Worm (Caenorhabditis elegans): ENCODE measurements around the gene srx-117.
"Not testable (repeated sequence)": the region's sequence is repeated elsewhere in the genome, so short reads cannot be mapped to it uniquely, and the experiment has no call there.

The srx-117 gene

DNA sequence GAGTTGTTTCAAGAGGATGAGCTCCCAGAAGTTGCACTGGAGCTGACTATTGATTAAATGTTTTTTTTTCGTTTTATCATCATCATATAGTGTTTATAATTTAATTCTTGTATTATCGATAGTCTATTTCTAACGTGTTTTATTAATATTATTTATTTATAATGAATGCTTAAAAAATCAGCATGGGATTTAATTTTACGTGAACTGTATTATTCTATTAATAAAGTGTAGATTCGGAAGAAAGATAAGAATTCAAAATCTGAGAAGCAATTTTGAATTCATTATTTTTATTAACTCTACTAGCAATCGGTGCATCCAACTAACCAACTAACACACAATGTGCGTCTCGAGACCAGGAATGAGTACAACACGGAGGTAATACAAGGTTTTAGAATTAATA lies 19.0 kb downstream of the srx-117 start, which contains the start of gene C14C11.1:
Gene C14C11.1 (plus strand): TSS at position 301 of the 400 bp plus-strand sequence.
- TF ChIP-seq nhr-129, elt-1, nhr-25 (tag; optimal IDR thresholded peaks at IDR 0.05): not testable (repeated sequence)

ce11 chrV:5666036-5666729 lies 21.9 kb downstream of the srx-117 start, which contains the start of gene C14C11.7:
Gene C14C11.7, minus strand, starts transcription at chrV:5666086.
- TF ChIP-seq fos-1 (tag; optimal IDR thresholded peaks at IDR 0.05): peak; percentile 1
- TF ChIP-seq unc-62 (GFP tag; optimal IDR thresholded peaks at IDR 0.05): no peak

ce11 chrV:5667337-5667736 lies 23.1 kb downstream of the srx-117 start:
- TF ChIP-seq gmeb-1 (tag; optimal IDR thresholded peaks at IDR 0.05): peak; percentile 3
- no peak for TF ChIP-seq nhr-10 (tag; optimal IDR thresholded peaks at IDR 0.05)
- TF ChIP-seq mbf-1 (tag; optimal IDR thresholded peaks at IDR 0.05): no peak
- TF ChIP-seq crh-2 (tag; optimal IDR thresholded peaks at IDR 0.05): peak; percentile 55
- TF ChIP-seq sma-9 (GFP tag; optimal IDR thresholded peaks at IDR 0.05): peak; percentile 69
- TF ChIP-seq sma-9 (tag; optimal IDR thresholded peaks at IDR 0.05): no peak
- no peak for TF ChIP-seq lin-11 (tag; optimal IDR thresholded peaks at IDR 0.05)
- TF ChIP-seq sma-3 (GFP tag; optimal IDR thresholded peaks at IDR 0.05): peak; percentile 65
- no peak for TF ChIP-seq ztf-11 (tag; optimal IDR thresholded peaks at IDR 0.05)
- peak; percentile 34 for TF ChIP-seq Y55F3AM.14 (GFP tag; optimal IDR thresholded peaks at IDR 0.05)
- no peak for TF ChIP-seq ama-1 (optimal IDR thresholded peaks at IDR 0.05)
- TF ChIP-seq dmd-4 (tag; optimal IDR thresholded peaks at IDR 0.05): no peak
- TF ChIP-seq elt-1 (tag; optimal IDR thresholded peaks at IDR 0.05): no peak
- peak; percentile 66 for TF ChIP-seq nhr-21 (tag; optimal IDR thresholded peaks at IDR 0.05)

DNA sequence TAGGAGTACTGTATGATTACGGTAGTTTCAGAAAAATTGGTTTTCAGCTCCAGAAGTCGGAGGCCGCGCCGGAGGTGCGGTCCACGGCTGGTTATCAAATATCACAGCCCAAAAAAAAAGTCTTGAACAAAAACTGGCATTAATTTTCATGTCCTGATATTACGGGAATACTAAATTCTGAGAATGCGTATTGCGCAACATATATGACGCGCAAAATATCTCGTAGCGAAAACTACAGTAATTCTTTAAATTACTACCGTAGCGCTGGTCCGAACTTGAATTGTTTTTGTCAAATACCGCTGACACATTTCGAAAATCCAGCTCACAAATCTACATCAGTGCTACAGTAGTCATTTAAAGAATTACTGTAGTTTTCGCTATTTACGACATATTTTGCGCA lies 24.7 kb downstream of the srx-117 start:
- TF ChIP-seq F13H6.1 (tag; optimal IDR thresholded peaks at IDR 0.05): no peak
- TF ChIP-seq lin-11 (tag; optimal IDR thresholded peaks at IDR 0.05): no peak
- no peak for TF ChIP-seq snpc-4 (tag; optimal IDR thresholded peaks at IDR 0.05)
- TF ChIP-seq unc-62 (GFP tag; optimal IDR thresholded peaks at IDR 0.05): no peak
- TF ChIP-seq lsy-2 (tag; optimal IDR thresholded peaks at IDR 0.05): no peak
- TF ChIP-seq ztf-1 (GFP tag; conservative IDR thresholded peaks at IDR 0.05): no peak
- no peak for TF ChIP-seq blmp-1 (tag; optimal IDR thresholded peaks at IDR 0.05; ENCODE audit: insufficient read depth)
- no peak for TF ChIP-seq fos-1 (tag; optimal IDR thresholded peaks at IDR 0.05)
- TF ChIP-seq ztf-11 (tag; optimal IDR thresholded peaks at IDR 0.05): no peak
- no peak for TF ChIP-seq gmeb-1 (tag; optimal IDR thresholded peaks at IDR 0.05)
- TF ChIP-seq mdl-1 (tag; optimal IDR thresholded peaks at IDR 0.05): no peak
- no peak for TF ChIP-seq sma-9 (GFP tag; optimal IDR thresholded peaks at IDR 0.05)
- no peak for TF ChIP-seq sma-9 (tag; optimal IDR thresholded peaks at IDR 0.05)
- TF ChIP-seq mab-5 (tag; optimal IDR thresholded peaks at IDR 0.05): no peak
- TF ChIP-seq nhr-129 (tag; optimal IDR thresholded peaks at IDR 0.05): no peak
- no peak for TF ChIP-seq alr-1 (tag; optimal IDR thresholded peaks at IDR 0.05)
- no peak for TF ChIP-seq R02D3.7 (tag; optimal IDR thresholded peaks at IDR 0.05)
- TF ChIP-seq nhr-237 (tag; optimal IDR thresholded peaks at IDR 0.05): no peak
- no peak for TF ChIP-seq egl-27 (tag; optimal IDR thresholded peaks at IDR 0.05)
- no peak for TF ChIP-seq ZK546.5 (tag; optimal IDR thresholded peaks at IDR 0.05)
- no peak for TF ChIP-seq unc-39 (tag; optimal IDR thresholded peaks at IDR 0.05)

ce11 chrV:5672270-5672669 lies 28.0 kb downstream of the srx-117 start:
- TF ChIP-seq nhr-25 (tag; optimal IDR thresholded peaks at IDR 0.05) (no peak), nhr-12 (tag; optimal IDR thresholded peaks at IDR 0.05) (no peak), mbf-1 (tag; optimal IDR thresholded peaks at IDR 0.05) (no peak)

DNA sequence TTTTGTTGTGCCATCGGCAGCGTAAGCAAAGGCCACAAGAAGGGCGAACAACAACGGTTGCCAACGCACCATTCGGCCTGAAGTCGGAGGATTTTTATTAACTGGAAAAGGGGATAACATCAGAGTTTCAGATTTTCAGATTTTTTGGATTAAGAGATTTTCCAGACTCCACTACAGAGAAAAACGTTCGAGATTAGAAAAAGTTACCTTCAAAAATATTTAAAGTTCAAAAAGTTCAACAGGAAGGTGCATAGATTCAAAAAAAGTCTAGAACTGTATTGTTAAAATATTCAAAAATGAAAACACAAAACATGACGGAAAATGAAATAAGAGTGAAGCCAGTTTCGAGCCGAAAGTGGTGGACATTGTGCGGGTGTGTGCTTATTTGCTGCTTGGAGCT lies 31.7 kb downstream of the srx-117 start, which contains the start of gene pqn-13:
Gene pqn-13 (minus strand): TSS at position 101 of the 400 bp plus-strand sequence.
- TF ChIP-seq nhr-12 (tag; optimal IDR thresholded peaks at IDR 0.05): no peak
- TF ChIP-seq zag-1 (tag; optimal IDR thresholded peaks at IDR 0.05): no peak
- no peak for TF ChIP-seq ama-1 (optimal IDR thresholded peaks at IDR 0.05)
- no peak for TF ChIP-seq elt-1 (tag; optimal IDR thresholded peaks at IDR 0.05)
- no peak for TF ChIP-seq gmeb-1 (tag; optimal IDR thresholded peaks at IDR 0.05)
- TF ChIP-seq lin-13 (GFP tag; optimal IDR thresholded peaks at IDR 0.05): no peak
- TF ChIP-seq nhr-23 (tag; optimal IDR thresholded peaks at IDR 0.05): no peak
- TF ChIP-seq blmp-1 (tag; optimal IDR thresholded peaks at IDR 0.05; ENCODE audit: insufficient read depth): no peak
- TF ChIP-seq nhr-11 (tag; optimal IDR thresholded peaks at IDR 0.05): no peak
- TF ChIP-seq ztf-11 (tag; optimal IDR thresholded peaks at IDR 0.05): no peak

All from whole organism, L2 larva.